Worm (Caenorhabditis elegans) whole organism, mixed stage, embryonic: ENCODE data around the gene W07G4.7.

Experiments used
- M03D4.4 ChIP-seq: sonication (generic microtip); optimal IDR thresholded peaks from 2 replicates; lab custom pipeline; 2017; ENCODE audit warnings: mild to moderate bottlenecking, missing genetic modification characterization, missing compliant biosample characterization
- bed-3 ChIP-seq: fragments of 200-800 bp; sonication (Bioruptor generic); optimal IDR thresholded peaks from 3 replicates; lab custom pipeline; 2018; ENCODE audit warnings: mild to moderate bottlenecking, missing genetic modification characterization, moderate library complexity, missing compliant biosample characterization
- blmp-1 ChIP-seq: fragments of 150-350 bp; optimal IDR thresholded peaks from 2 replicates; lab custom pipeline; 2014; ENCODE audit warnings: missing biosample characterization, missing genetic modification characterization
- ceh-43 ChIP-seq: fragments of 200-800 bp; sonication (Bioruptor generic); optimal IDR thresholded peaks from 2 replicates; lab custom pipeline; 2018; ENCODE audit warnings: mild to moderate bottlenecking, missing genetic modification characterization, moderate library complexity, missing compliant biosample characterization
- ceh-83 ChIP-seq: fragments of 200-800 bp; sonication (Bioruptor generic); optimal IDR thresholded peaks from 2 replicates; lab custom pipeline; 2018; ENCODE audit warnings: mild to moderate bottlenecking, missing genetic modification characterization, missing compliant biosample characterization
- ces-1 ChIP-seq: fragments of 150-350 bp; optimal IDR thresholded peaks from 2 replicates; lab custom pipeline; 2014; ENCODE audit warnings: missing biosample characterization, missing genetic modification reagents, missing genetic modification characterization
- cnd-1 ChIP-seq: fragments of 200-800 bp; sonication (Bioruptor generic); optimal IDR thresholded peaks from 2 replicates; lab custom pipeline; 2018; ENCODE audit warnings: mild to moderate bottlenecking, missing genetic modification characterization, missing compliant biosample characterization
- drap-1 ChIP-seq: fragments of 200-800 bp; sonication (Bioruptor generic); optimal IDR thresholded peaks from 3 replicates; lab custom pipeline; 2018; ENCODE audit warnings: mild to moderate bottlenecking, missing genetic modification characterization, missing compliant biosample characterization
- elt-1 ChIP-seq: sonication (generic microtip); optimal IDR thresholded peaks from 2 replicates; lab custom pipeline; 2017; ENCODE audit warnings: missing genetic modification characterization, mild to moderate bottlenecking, missing compliant biosample characterization, antibody characterized with exemption, moderate library complexity, borderline replicate concordance; ENCODE audit not compliant: insufficient read depth
- elt-3 ChIP-seq: fragments of 150-350 bp; optimal IDR thresholded peaks from 2 replicates; lab custom pipeline; 2014; ENCODE audit warnings: missing biosample characterization, missing genetic modification characterization
- flh-1 ChIP-seq: fragments of 200-800 bp; sonication (Bioruptor generic); optimal IDR thresholded peaks from 2 replicates; lab custom pipeline; 2018; ENCODE audit warnings: mild to moderate bottlenecking, missing genetic modification characterization, moderate library complexity, missing compliant biosample characterization
- hlh-1 ChIP-seq: fragments of 150-350 bp; optimal IDR thresholded peaks from 2 replicates; lab custom pipeline; 2014; ENCODE audit warnings: missing biosample characterization, missing genetic modification reagents, missing genetic modification characterization
- lin-13 ChIP-seq: fragments of 150-350 bp; optimal IDR thresholded peaks from 2 replicates; lab custom pipeline; 2014; ENCODE audit warnings: missing biosample characterization, missing genetic modification characterization
- lin-32 ChIP-seq: fragments of 200-800 bp; sonication (Bioruptor generic); optimal IDR thresholded peaks from 2 replicates; lab custom pipeline; 2018; ENCODE audit warnings: mild to moderate bottlenecking, missing genetic modification characterization, missing compliant biosample characterization
- lsy-2 ChIP-seq: fragments of 150-350 bp; optimal IDR thresholded peaks from 2 replicates; lab custom pipeline; 2014; ENCODE audit warnings: missing biosample characterization, missing genetic modification characterization
- mab-5 ChIP-seq: fragments of 150-350 bp; optimal IDR thresholded peaks from 2 replicates; lab custom pipeline; 2014; ENCODE audit warnings: missing biosample characterization, missing genetic modification characterization
- mls-2 ChIP-seq: sonication (generic microtip); optimal IDR thresholded peaks from 2 replicates; lab custom pipeline; 2016; ENCODE audit warnings: mild to moderate bottlenecking, missing genetic modification characterization, moderate library complexity, missing compliant biosample characterization
- nhr-12 ChIP-seq: fragments of 150-350 bp; optimal IDR thresholded peaks from 2 replicates; lab custom pipeline; 2014; ENCODE audit warnings: missing biosample characterization, missing genetic modification characterization
- nhr-2 ChIP-seq: fragments of 150-350 bp; optimal IDR thresholded peaks from 2 replicates; lab custom pipeline; 2014; ENCODE audit warnings: missing biosample characterization, missing genetic modification characterization
- nhr-237 ChIP-seq: fragments of 150-350 bp; optimal IDR thresholded peaks from 2 replicates; lab custom pipeline; 2014; ENCODE audit warnings: missing biosample characterization, missing genetic modification characterization
- nhr-28 ChIP-seq: fragments of 150-350 bp; optimal IDR thresholded peaks from 2 replicates; lab custom pipeline; 2014; ENCODE audit warnings: missing biosample characterization, missing genetic modification characterization
- nhr-76 ChIP-seq: sonication (generic microtip); optimal IDR thresholded peaks from 2 replicates; lab custom pipeline; 2017; ENCODE audit warnings: missing biosample characterization, missing genetic modification characterization
- pha-4 ChIP-seq: fragments of 150-350 bp; optimal IDR thresholded peaks from 2 replicates; lab custom pipeline; 2018; ENCODE audit warnings: missing biosample characterization, missing genetic modification reagents, missing genetic modification characterization
- sem-2 ChIP-seq: fragments of 200-800 bp; sonication (Bioruptor generic); optimal IDR thresholded peaks from 2 replicates; lab custom pipeline; 2018; ENCODE audit warnings: mild to moderate bottlenecking, missing genetic modification characterization, missing compliant biosample characterization
- snpc-4 ChIP-seq: fragments of 150-350 bp; optimal IDR thresholded peaks from 2 replicates; lab custom pipeline; 2014; ENCODE audit warnings: missing biosample characterization, missing genetic modification characterization
- sptf-1 ChIP-seq: sonication (generic microtip); optimal IDR thresholded peaks from 2 replicates; lab custom pipeline; 2017; ENCODE audit warnings: mild to moderate bottlenecking, missing genetic modification characterization, moderate library complexity, missing compliant biosample characterization
- unc-120 ChIP-seq: sonication (generic microtip); optimal IDR thresholded peaks from 2 replicates; lab custom pipeline; 2017; ENCODE audit warnings: missing genetic modification characterization, missing compliant biosample characterization; ENCODE audit not compliant: poor library complexity, severe bottlenecking
- unc-39 ChIP-seq: fragments of 150-350 bp; optimal IDR thresholded peaks from 2 replicates; lab custom pipeline; 2014; ENCODE audit warnings: missing biosample characterization, missing genetic modification characterization
- unc-62 ChIP-seq: fragments of 150-350 bp; optimal IDR thresholded peaks from 2 replicates; lab custom pipeline; 2014; ENCODE audit warnings: missing biosample characterization, missing genetic modification reagents, missing genetic modification characterization
- zip-8 ChIP-seq: fragments of 150-350 bp; optimal IDR thresholded peaks from 2 replicates; lab custom pipeline; 2014; ENCODE audit warnings: missing biosample characterization, missing genetic modification characterization

Gene W07G4.7

DNA sequence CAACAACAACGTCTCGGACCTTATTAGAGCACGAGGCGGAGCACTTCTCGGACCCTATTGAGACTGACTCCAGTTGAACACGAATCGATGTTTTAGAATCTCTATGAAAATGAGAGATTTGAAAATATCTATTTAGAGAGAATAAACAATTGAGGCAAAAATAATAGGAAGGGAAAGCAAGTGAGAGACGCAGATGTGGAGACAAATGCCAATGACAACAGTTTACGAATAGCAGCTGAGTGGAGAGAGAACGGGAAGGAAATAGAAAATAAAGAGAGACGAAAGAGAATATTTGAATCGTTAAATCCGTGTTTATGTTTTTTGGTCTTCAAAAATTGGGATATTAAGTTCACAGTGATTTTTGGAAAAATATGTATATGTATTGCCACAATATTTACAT lies 24.7 kb downstream of the W07G4.7 start:
- TF ChIP-seq lin-32 (GFP tag; lab: Kevin White, UChicago) (no peak), ceh-83 (GFP tag; lab: Kevin White, UChicago) (no peak), nhr-76 (tag; lab: Kevin White, UChicago) (no peak), pha-4 (tag; lab: Kevin White, UChicago) (peak; percentile 10), unc-120 (peak; percentile 50), lsy-2 (tag; lab: Kevin White, UChicago) (peak; percentile 28), hlh-1 (tag; lab: Kevin White, UChicago) (peak; percentile 29), sem-2 (GFP tag; lab: Kevin White, UChicago) (no peak), ces-1 (GFP tag; lab: Kevin White, UChicago) (peak; percentile 59), cnd-1 (tag; lab: Kevin White, UChicago) (no peak), blmp-1 (no peak)
- TF ChIP-seq, all 35 proteins: peak for 5

DNA sequence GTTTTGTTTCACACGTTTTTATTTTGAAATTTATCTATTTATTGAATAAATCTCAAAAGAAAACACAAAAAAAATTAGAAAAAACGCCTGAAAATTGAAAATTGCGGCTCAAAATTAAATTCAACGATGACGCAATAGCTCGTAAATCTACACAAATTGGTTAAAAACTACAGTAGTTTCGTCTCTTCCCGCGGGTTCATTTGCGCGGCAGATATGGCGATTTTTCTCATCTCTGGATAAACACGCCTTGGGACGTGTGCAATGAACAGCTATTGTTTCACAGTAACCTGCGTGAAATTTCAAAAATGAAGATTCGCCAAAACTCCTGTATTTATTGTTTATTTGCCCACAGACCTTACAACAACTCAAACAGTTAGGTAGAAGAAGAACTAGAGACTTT lies 25.2 kb downstream of the W07G4.7 start:
- TF ChIP-seq lin-13 (tag; lab: Kevin White, UChicago) (no peak), pha-4 (tag; lab: Kevin White, UChicago) (no peak), snpc-4 (tag; lab: Kevin White, UChicago) (no peak), ceh-83 (GFP tag; lab: Kevin White, UChicago) (no peak), M03D4.4 (tag; lab: Kevin White, UChicago) (no peak), unc-39 (tag; lab: Kevin White, UChicago) (no peak), unc-62 (no peak)
- TF ChIP-seq, all 35 proteins: peak for 0

DNA sequence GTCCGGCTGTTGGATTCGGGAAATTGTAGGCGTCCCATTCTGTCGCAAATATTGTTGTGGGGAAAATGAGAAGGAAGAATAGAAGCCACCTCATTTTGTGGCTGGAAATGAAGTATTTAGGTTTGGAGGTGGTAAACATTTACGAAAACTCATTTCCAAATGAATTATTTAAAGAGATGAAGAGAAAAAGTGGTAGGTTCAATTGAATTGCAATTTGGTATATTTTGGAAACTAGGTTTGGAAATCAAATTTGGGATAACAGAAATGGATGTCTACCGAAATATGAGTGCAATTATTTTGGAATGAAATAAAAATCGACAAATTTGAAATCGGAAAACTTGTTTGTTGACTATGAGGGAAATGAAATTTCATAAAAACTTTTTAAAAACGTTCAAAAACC lies 25.7 kb downstream of the W07G4.7 start, which contains the start of gene F15B9.10:
Gene F15B9.10, minus strand, starts transcription at position 101 of the 400 bp plus-strand sequence.
- TF ChIP-seq M03D4.4 (tag; lab: Kevin White, UChicago) (no peak), nhr-237 (tag; lab: Kevin White, UChicago) (no peak), mls-2 (tag; lab: Kevin White, UChicago) (no peak), unc-39 (tag; lab: Kevin White, UChicago) (no peak), snpc-4 (tag; lab: Kevin White, UChicago) (no peak), sem-2 (GFP tag; lab: Kevin White, UChicago) (no peak), flh-1 (GFP tag; lab: Kevin White, UChicago) (no peak), hlh-1 (tag; lab: Kevin White, UChicago) (no peak), zip-8 (tag; lab: Kevin White, UChicago) (no peak), elt-1 (tag; lab: Kevin White, UChicago) (no peak), unc-62 (no peak), cnd-1 (tag; lab: Kevin White, UChicago) (no peak), sptf-1 (no peak), nhr-76 (tag; lab: Kevin White, UChicago) (no peak), nhr-2 (tag; lab: Kevin White, UChicago) (no peak), ces-1 (GFP tag; lab: Kevin White, UChicago) (no peak), bed-3 (GFP tag; lab: Kevin White, UChicago) (no peak)

DNA sequence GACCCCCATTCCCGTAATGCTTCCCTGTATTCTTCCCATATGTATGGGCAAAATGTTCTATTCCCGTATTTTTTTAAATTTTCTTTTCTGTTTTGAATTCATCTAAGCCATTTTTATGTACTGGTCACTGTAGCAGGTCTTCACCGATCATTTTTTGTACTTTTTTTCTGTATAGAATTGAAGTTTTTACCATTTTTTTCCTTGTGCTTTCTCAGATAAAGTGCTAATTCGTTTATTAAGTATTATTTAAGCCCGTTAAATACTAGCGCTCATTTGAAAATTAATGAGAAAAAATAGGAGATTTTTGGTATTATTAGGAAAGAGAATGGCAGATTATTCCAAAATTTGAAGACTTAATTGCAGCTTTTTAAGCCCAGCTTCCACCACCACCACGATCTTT lies 27.8 kb downstream of the W07G4.7 start:
- no peak for TF ChIP-seq blmp-1
- TF ChIP-seq cnd-1 (tag; lab: Kevin White, UChicago) = no peak
- TF ChIP-seq lsy-2 (tag; lab: Kevin White, UChicago) = no peak
- no peak for TF ChIP-seq nhr-76 (tag; lab: Kevin White, UChicago)
- no peak for TF ChIP-seq nhr-237 (tag; lab: Kevin White, UChicago)
- no peak for TF ChIP-seq elt-1 (tag; lab: Kevin White, UChicago)
- no peak for TF ChIP-seq hlh-1 (tag; lab: Kevin White, UChicago)
- no peak for TF ChIP-seq mab-5 (tag; lab: Kevin White, UChicago)
- TF ChIP-seq nhr-28 (tag; lab: Kevin White, UChicago) = no peak
- TF ChIP-seq nhr-12 (tag; lab: Kevin White, UChicago) = no peak
- TF ChIP-seq M03D4.4 (tag; lab: Kevin White, UChicago) = no peak
- no peak for TF ChIP-seq drap-1
- TF ChIP-seq elt-3 = no peak

DNA sequence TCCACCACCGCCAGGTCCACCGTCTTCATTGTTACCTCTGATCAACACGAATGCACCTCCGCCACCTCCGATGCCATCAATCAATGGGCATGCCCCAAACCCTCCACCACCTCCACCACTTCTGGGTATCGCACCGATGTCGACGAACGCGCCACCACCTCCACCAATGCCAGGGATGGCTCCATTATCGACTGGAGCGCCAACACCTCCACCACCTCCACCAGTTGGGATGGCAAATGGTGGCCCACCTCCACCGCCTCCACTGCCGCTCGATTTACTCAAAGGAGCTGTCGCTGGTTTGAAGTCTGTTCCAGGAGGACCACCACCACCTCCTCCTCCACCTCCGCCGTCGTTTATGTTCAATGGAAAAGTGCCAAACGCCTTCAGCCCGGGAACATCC lies 30.1 kb downstream of the W07G4.7 start:
- TF ChIP-seq ceh-43 (GFP tag; lab: Kevin White, UChicago) = no peak
- TF ChIP-seq lin-32 (GFP tag; lab: Kevin White, UChicago) = no peak
- no peak for TF ChIP-seq hlh-1 (tag; lab: Kevin White, UChicago)
- no peak for TF ChIP-seq blmp-1
- no peak for TF ChIP-seq nhr-2 (tag; lab: Kevin White, UChicago)
- TF ChIP-seq nhr-12 (tag; lab: Kevin White, UChicago) = no peak
- no peak for TF ChIP-seq mls-2 (tag; lab: Kevin White, UChicago)
- no peak for TF ChIP-seq zip-8 (tag; lab: Kevin White, UChicago)
- TF ChIP-seq pha-4 (tag; lab: Kevin White, UChicago) = no peak
- no peak for TF ChIP-seq nhr-237 (tag; lab: Kevin White, UChicago)
- TF ChIP-seq bed-3 (GFP tag; lab: Kevin White, UChicago) = no peak
- no peak for TF ChIP-seq drap-1
- no peak for TF ChIP-seq elt-1 (tag; lab: Kevin White, UChicago)
- no peak for TF ChIP-seq nhr-76 (tag; lab: Kevin White, UChicago)
